Worm (Caenorhabditis elegans) whole organism, L3 larva: ENCODE results near the gene F16G10.11.

ENCODE experiments used
- R02D3.7 ChIP-seq: fragments of 150-350 bp; optimal IDR thresholded peaks from 2 replicates; lab custom pipeline; 2014; ENCODE audit warnings: missing biosample characterization, missing genetic modification characterization
- ZK546.5 ChIP-seq: sonication (generic microtip); optimal IDR thresholded peaks from 2 replicates; lab custom pipeline; 2017; ENCODE audit warnings: missing biosample characterization, missing genetic modification characterization
- aly-2 ChIP-seq: fragments of 150-350 bp; optimal IDR thresholded peaks from 2 replicates; lab custom pipeline; 2014; ENCODE audit warnings: missing biosample characterization, missing genetic modification characterization
- ama-1 ChIP-seq: fragments of 150-350 bp; optimal IDR thresholded peaks from 2 replicates; lab custom pipeline; 2018
- ceh-16 ChIP-seq: sonication (generic microtip); optimal IDR thresholded peaks from 2 replicates; lab custom pipeline; 2017; ENCODE audit warnings: missing biosample characterization, missing genetic modification characterization
- ceh-82 ChIP-seq: fragments of 150-350 bp; optimal IDR thresholded peaks from 2 replicates; lab custom pipeline; 2014; ENCODE audit warnings: missing biosample characterization, missing genetic modification characterization
- ceh-9 ChIP-seq: sonication (generic microtip); optimal IDR thresholded peaks from 2 replicates; lab custom pipeline; 2018; ENCODE audit warnings: missing biosample characterization, missing genetic modification characterization
- daf-12 ChIP-seq: fragments of 150-350 bp; optimal IDR thresholded peaks from 2 replicates; lab custom pipeline; 2014; ENCODE audit warnings: missing biosample characterization, missing genetic modification reagents, missing genetic modification characterization
- egl-5 ChIP-seq: fragments of 150-350 bp; optimal IDR thresholded peaks from 2 replicates; lab custom pipeline; 2017; ENCODE audit warnings: missing biosample characterization, missing genetic modification reagents, missing genetic modification characterization, inconsistent platforms
- elt-1 ChIP-seq: fragments of 150-350 bp; optimal IDR thresholded peaks from 2 replicates; lab custom pipeline; 2014; ENCODE audit warnings: missing biosample characterization, missing genetic modification characterization
- elt-3 ChIP-seq, 3 experiments: fragments of 150-350 bp in 1 of 3; sonication (generic microtip) in 2 of 3; optimal IDR thresholded peaks; 2 replicates in 2 of 3; 4 replicates in 1 of 3; lab custom pipeline; 2014 to 2017; ENCODE audit warnings: missing biosample characterization in 3 of 3, missing genetic modification characterization in 3 of 3
- eor-1 ChIP-seq, 2 experiments: fragments of 150-350 bp; optimal IDR thresholded peaks; 2 replicates each; lab custom pipeline; 2014 to 2018; ENCODE audit warnings: missing biosample characterization in 2 of 2, missing genetic modification characterization in 2 of 2
- fkh-10 ChIP-seq: sonication (generic microtip); optimal IDR thresholded peaks from 2 replicates; lab custom pipeline; 2017; ENCODE audit warnings: missing biosample characterization, missing genetic modification reagents, missing genetic modification characterization
- fkh-2 ChIP-seq: fragments of 150-350 bp; optimal IDR thresholded peaks from 2 replicates; lab custom pipeline; 2014; ENCODE audit warnings: missing biosample characterization, missing genetic modification reagents, missing genetic modification characterization
- fos-1 ChIP-seq: fragments of 150-350 bp; optimal IDR thresholded peaks from 2 replicates; lab custom pipeline; 2014; ENCODE audit warnings: missing biosample characterization, missing genetic modification characterization
- jun-1 ChIP-seq: fragments of 150-350 bp; optimal IDR thresholded peaks from 2 replicates; lab custom pipeline; 2014; ENCODE audit warnings: missing biosample characterization, missing genetic modification reagents, missing genetic modification characterization
- lin-39 ChIP-seq: fragments of 150-350 bp; optimal IDR thresholded peaks from 2 replicates; lab custom pipeline; 2018; ENCODE audit warnings: missing biosample characterization, missing genetic modification reagents, missing genetic modification characterization
- mdl-1 ChIP-seq: fragments of 150-350 bp; optimal IDR thresholded peaks from 2 replicates; lab custom pipeline; 2014; ENCODE audit warnings: missing biosample characterization, missing genetic modification characterization
- nhr-11 ChIP-seq: fragments of 150-350 bp; optimal IDR thresholded peaks from 2 replicates; lab custom pipeline; 2014; ENCODE audit warnings: missing biosample characterization, missing genetic modification characterization
- nhr-12 ChIP-seq: fragments of 150-350 bp; optimal IDR thresholded peaks from 2 replicates; lab custom pipeline; 2014; ENCODE audit warnings: missing biosample characterization, missing genetic modification characterization
- nhr-23 ChIP-seq: fragments of 150-350 bp; optimal IDR thresholded peaks from 2 replicates; lab custom pipeline; 2014; ENCODE audit warnings: missing biosample characterization, missing genetic modification reagents, missing genetic modification characterization
- nhr-237 ChIP-seq: fragments of 150-350 bp; optimal IDR thresholded peaks from 2 replicates; lab custom pipeline; 2014; ENCODE audit warnings: missing biosample characterization, missing genetic modification characterization
- nhr-25 ChIP-seq: sonication (generic microtip); optimal IDR thresholded peaks from 2 replicates; lab custom pipeline; 2017; ENCODE audit warnings: missing biosample characterization, missing genetic modification characterization
- nhr-67 ChIP-seq: fragments of 150-350 bp; optimal IDR thresholded peaks from 2 replicates; lab custom pipeline; 2014; ENCODE audit warnings: missing biosample characterization, missing genetic modification characterization
- nhr-77 ChIP-seq: fragments of 150-350 bp; optimal IDR thresholded peaks from 2 replicates; lab custom pipeline; 2014; ENCODE audit warnings: missing biosample characterization, missing genetic modification characterization
- skn-1 ChIP-seq: fragments of 150-350 bp; optimal IDR thresholded peaks from 2 replicates; lab custom pipeline; 2014; ENCODE audit warnings: missing biosample characterization, missing genetic modification characterization
- snpc-4 ChIP-seq: fragments of 150-350 bp; optimal IDR thresholded peaks from 2 replicates; lab custom pipeline; 2014; ENCODE audit warnings: missing biosample characterization, missing genetic modification characterization
- unc-39 ChIP-seq: sonication (generic microtip); optimal IDR thresholded peaks from 4 replicates; lab custom pipeline; 2017; ENCODE audit warnings: missing biosample characterization, missing genetic modification characterization
- unc-62 ChIP-seq: fragments of 150-350 bp; sonication (generic microtip); optimal IDR thresholded peaks from 4 replicates; lab custom pipeline; 2014; ENCODE audit warnings: missing biosample characterization, missing genetic modification reagents, missing genetic modification characterization
- zag-1 ChIP-seq: fragments of 150-350 bp; optimal IDR thresholded peaks from 2 replicates; lab custom pipeline; 2014; ENCODE audit warnings: missing biosample characterization, missing genetic modification characterization
- ztf-11 ChIP-seq: fragments of 150-350 bp; optimal IDR thresholded peaks from 2 replicates; lab custom pipeline; 2014; ENCODE audit warnings: missing biosample characterization, missing genetic modification characterization
- ztf-4 ChIP-seq: fragments of 150-350 bp; optimal IDR thresholded peaks from 2 replicates; lab custom pipeline; 2014; ENCODE audit warnings: missing biosample characterization, missing genetic modification characterization

F16G10.11 gene

ce11 chrII:2366623-2367365 lies 26.9 kb downstream of the F16G10.11 start, which contains the start of the genes F43C11.12 and F16G10.5:
F43C11.12 (minus strand) TSS chrII:2366723.
F16G10.5 (plus strand) TSS chrII:2367315.
- no peak for TF ChIP-seq mdl-1 (tag; lab: Kevin White, UChicago)
- no peak for TF ChIP-seq ZK546.5 (tag; lab: Kevin White, UChicago)
- no peak for TF ChIP-seq ceh-82 (tag; lab: Kevin White, UChicago)
- no peak for TF ChIP-seq skn-1 (tag; lab: Kevin White, UChicago)
- no peak for TF ChIP-seq unc-62 (GFP tag; lab: Kevin White, UChicago)
- no peak for TF ChIP-seq nhr-11 (tag; lab: Kevin White, UChicago)
- no peak for TF ChIP-seq nhr-77 (tag; lab: Kevin White, UChicago)
- TF ChIP-seq egl-5 (tag; lab: Kevin White, UChicago): no peak
- no peak for TF ChIP-seq aly-2
- TF ChIP-seq fkh-2: no peak
- no peak for TF ChIP-seq jun-1
- no peak for TF ChIP-seq nhr-12 (tag; lab: Kevin White, UChicago)
- TF ChIP-seq nhr-237: no peak
- TF ChIP-seq unc-39 (tag; lab: Kevin White, UChicago): no peak
- no peak for TF ChIP-seq fos-1 (tag; lab: Kevin White, UChicago)
- TF ChIP-seq zag-1 (tag; lab: Kevin White, UChicago): no peak
- TF ChIP-seq snpc-4 (tag; lab: Kevin White, UChicago): no peak
- no peak for TF ChIP-seq elt-3 (tag; optimal IDR thresholded peaks at IDR 0.05; lab: Kevin White, UChicago)
- no peak for TF ChIP-seq ceh-16
- no peak for TF ChIP-seq ztf-4 (tag; lab: Kevin White, UChicago)
- TF ChIP-seq, all 47 proteins: peak for 0

- TF ChIP-seq nhr-25 (no peak), aly-2 (no peak)
Measured at ce11 chrII:2363673-2364072, 30.0 kb downstream of the F16G10.11 start, which contains the start of gene F43C11.11. F43C11.11 (minus strand) TSS chrII:2363773.

- TF ChIP-seq ztf-4 (tag; lab: Kevin White, UChicago): no peak
- TF ChIP-seq ama-1 (lab: Kevin White, UChicago): no peak
- TF ChIP-seq eor-1 (tag; optimal IDR thresholded peaks at IDR 0.05; lab: Kevin White, UChicago): no peak
- TF ChIP-seq lin-39 (tag; lab: Kevin White, UChicago): no peak
- TF ChIP-seq, all 47 proteins: peak for 0
Measured at ce11 chrII:2359965-2360364, 33.8 kb downstream of the F16G10.11 start, which contains the start of gene F43C11.16. F43C11.16 (minus strand) TSS chrII:2360065.

- TF ChIP-seq nhr-237 (no peak), R02D3.7 (no peak), nhr-12 (tag; lab: Kevin White, UChicago) (no peak), ztf-11 (no peak), ceh-9 (no peak), unc-62 (GFP tag; lab: Kevin White, UChicago) (no peak), ZK546.5 (tag; lab: Kevin White, UChicago) (no peak), nhr-11 (tag; lab: Kevin White, UChicago) (no peak), daf-12 (tag; lab: Kevin White, UChicago) (no peak), nhr-23 (tag; lab: Kevin White, UChicago) (no peak), unc-39 (tag; lab: Kevin White, UChicago) (no peak), nhr-67 (tag; lab: Kevin White, UChicago) (no peak), lin-39 (tag; lab: Kevin White, UChicago) (no peak), ama-1 (lab: Kevin White, UChicago) (no peak), fkh-10 (no peak), ztf-4 (tag; lab: Kevin White, UChicago) (no peak), elt-1 (tag; lab: Kevin White, UChicago) (no peak)
Measured at ce11 chrII:2356795-2357194, 36.9 kb downstream of the F16G10.11 start, which contains the start of gene F43C11.1. F43C11.1 (plus strand) TSS chrII:2357095.

- TF ChIP-seq daf-12 (tag; lab: Kevin White, UChicago) (no peak), ztf-4 (tag; lab: Kevin White, UChicago) (no peak)
Measured at ce11 chrII:2354476-2354875, 39.2 kb downstream of the F16G10.11 start, which contains the start of gene F43C11.2. F43C11.2 (plus strand) TSS chrII:2354776.
